Worm (Caenorhabditis elegans): Measurements from ENCODE around the gene inos-1.
A peak's percentile ranks its signal among the peaks of the same experiment; 100 is the strongest.

The inos-1 gene

DNA sequence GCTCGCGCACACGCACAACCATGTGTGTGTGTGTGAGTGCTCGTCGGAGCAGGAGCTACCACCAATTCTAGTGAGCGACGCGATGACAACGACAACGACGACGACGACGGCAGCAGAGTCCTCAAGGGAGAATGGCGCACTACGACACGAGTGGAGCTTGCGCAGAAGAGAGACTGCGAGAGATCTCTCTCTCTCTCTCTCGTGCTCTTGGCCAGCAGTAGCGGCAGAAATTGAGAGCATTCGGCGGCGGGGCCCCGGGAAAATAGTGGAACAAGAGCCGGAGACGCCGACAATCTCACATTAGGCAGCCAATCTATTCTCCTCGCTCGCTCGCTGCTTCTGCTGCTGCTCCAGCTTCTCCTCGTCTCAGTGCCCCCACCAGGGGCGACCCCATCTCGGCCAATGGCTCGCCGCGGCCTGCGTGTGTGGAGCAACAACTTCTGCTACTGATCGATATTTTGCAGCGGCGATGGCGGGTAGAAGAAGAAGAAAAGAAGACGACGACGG is 46.7 kb upstream of the inos-1 start (continued):
- no peak for TF ChIP-seq nhr-77 (tag; optimal IDR thresholded peaks at IDR 0.05)
- TF ChIP-seq nhr-102 (tag; optimal IDR thresholded peaks at IDR 0.05) = peak; percentile 35
- no peak for TF ChIP-seq lin-29 (GFP tag; IDR thresholded peaks at IDR 0.05)
- TF ChIP-seq madf-5 (GFP tag; IDR thresholded peaks at IDR 0.05) = 0 out of 4 replicates have a peak, but pooled peaks of 1 of the 2 experiments have one; percentile 16
- TF ChIP-seq nhr-41 (GFP tag; IDR thresholded peaks at IDR 0.05) = no peak
- peak; percentile 18 for TF ChIP-seq nhr-48 (tag; optimal IDR thresholded peaks at IDR 0.05)
- peak; percentile 46 to 59 for TF ChIP-seq lsy-2 (tag; optimal IDR thresholded peaks at IDR 0.05)
- no peak for TF ChIP-seq nhr-25 (tag; optimal IDR thresholded peaks at IDR 0.05; ENCODE audit: borderline replicate concordance, insufficient read depth)
- no peak for TF ChIP-seq egl-27 (tag; optimal IDR thresholded peaks at IDR 0.05)
- TF ChIP-seq gei-8 (GFP tag; optimal IDR thresholded peaks at IDR 0.05) = peak; percentile 39
- peak; percentile 84 for TF ChIP-seq hlh-30 (tag; optimal IDR thresholded peaks at IDR 0.05; ENCODE audit: insufficient read depth)
- no peak for TF ChIP-seq mxl-2 (GFP tag; conservative IDR thresholded peaks at IDR 0.05)
- peak; percentile 21; the same call in 1 of the 2 replicates for TF ChIP-seq dmd-6 (GFP tag; IDR thresholded peaks at IDR 0.05)
- TF ChIP-seq mep-1 (tag; optimal IDR thresholded peaks at IDR 0.05) = peak; percentile 82
- TF ChIP-seq nhr-111 (GFP tag; optimal IDR thresholded peaks at IDR 0.05) = no peak
- no peak for TF ChIP-seq ama-1 (optimal IDR thresholded peaks at IDR 0.05)
- TF ChIP-seq lin-38 (GFP tag; IDR thresholded peaks at IDR 0.05) = peak; percentile 47; the same call in 1 of the 2 replicates
- no peak for TF ChIP-seq jun-1 (tag; optimal IDR thresholded peaks at IDR 0.05)
- TF ChIP-seq ces-1 (GFP tag; optimal IDR thresholded peaks at IDR 0.05) = no peak
- TF ChIP-seq lim-7 (GFP tag; IDR thresholded peaks at IDR 0.05) = no peak
- peak; percentile 99 for TF ChIP-seq set-16 (GFP tag; IDR thresholded peaks at IDR 0.05)
- TF ChIP-seq Y105C5A.15 (GFP tag; IDR thresholded peaks at IDR 0.05) = 0 out of 2 replicates have a peak, but pooled peaks have one; percentile 30
- TF ChIP-seq dpl-1 (GFP tag; optimal IDR thresholded peaks at IDR 0.05) = no peak
- TF ChIP-seq zfp-2 (tag; optimal IDR thresholded peaks at IDR 0.05) = peak; percentile 5
- peak; percentile 87 for TF ChIP-seq F37D6.2 (tag; optimal IDR thresholded peaks at IDR 0.05)
- no peak for TF ChIP-seq fos-1 (tag; optimal IDR thresholded peaks at IDR 0.05)
- TF ChIP-seq ceh-32 (tag; optimal IDR thresholded peaks at IDR 0.05; ENCODE audit: poor library complexity) = no peak
- no peak for TF ChIP-seq skn-1 (tag; optimal IDR thresholded peaks at IDR 0.05)
- TF ChIP-seq zfp-3 (GFP tag; conservative IDR thresholded peaks at IDR 0.05) = no peak
- TF ChIP-seq Y48G9A.11 (GFP tag; IDR thresholded peaks at IDR 0.05) = no peak
- no peak for TF ChIP-seq sdz-12 (GFP tag; optimal IDR thresholded peaks at IDR 0.05)
- no peak for TF ChIP-seq nhr-10 (tag; optimal IDR thresholded peaks at IDR 0.05)
- TF ChIP-seq lin-1 (GFP tag; IDR thresholded peaks at IDR 0.05) = no peak
- no peak for TF ChIP-seq T26A8.4 (GFP tag; IDR thresholded peaks at IDR 0.05)
- TF ChIP-seq unc-62 (GFP tag; optimal IDR thresholded peaks at IDR 0.05 in 1 of 2) = peak in 1 of 2 experiments; percentile 93
- no peak for TF ChIP-seq unc-62 (tag; optimal IDR thresholded peaks at IDR 0.05)
- no peak for TF ChIP-seq dve-1 (tag; optimal IDR thresholded peaks at IDR 0.05; ENCODE audit: insufficient read depth)
- no peak for TF ChIP-seq tag-97 (GFP tag; IDR thresholded peaks at IDR 0.05)
- TF ChIP-seq pha-4 (GFP tag; IDR thresholded peaks at IDR 0.05) = peak; percentile 54; the same call in 1 of the 2 replicates
- TF ChIP-seq pha-4 (tag; optimal IDR thresholded peaks at IDR 0.05) = no peak
- TF ChIP-seq mdl-1 (tag; optimal IDR thresholded peaks at IDR 0.05) = peak; percentile 5 to 73
- peak; percentile 1 for TF ChIP-seq lin-13 (GFP tag; optimal IDR thresholded peaks at IDR 0.05)
- TF ChIP-seq ceh-28 (tag; optimal IDR thresholded peaks at IDR 0.05) = peak; percentile 54
- peak; percentile 56 for TF ChIP-seq T20F7.1 (GFP tag; optimal IDR thresholded peaks at IDR 0.05)
- no peak for TF ChIP-seq ZK337.2 (GFP tag; IDR thresholded peaks at IDR 0.05)
- peak; percentile 21 for TF ChIP-seq mxl-3 (GFP tag; optimal IDR thresholded peaks at IDR 0.05)
- TF ChIP-seq daf-8 (GFP tag; IDR thresholded peaks at IDR 0.05) = 0 out of 2 replicates have a peak, but pooled peaks have one; percentile 72
- TF ChIP-seq zag-1 (tag; optimal IDR thresholded peaks at IDR 0.05) = peak; percentile 32
- TF ChIP-seq F44E2.7 (GFP tag; IDR thresholded peaks at IDR 0.05) = no peak
- TF ChIP-seq spr-3 (GFP tag; optimal IDR thresholded peaks at IDR 0.05) = peak; percentile 40

All from whole organism, L4 larva.